Fruit fly (Drosophila melanogaster) whole organism, embryonic: Measurements from ENCODE around the gene CG34310.

ENCODE experiments used
- Adf1 ChIP-seq: fragments of 200-800 bp; sonication (Bioruptor generic); IDR thresholded peaks from 2 replicates; pipeline ENCODE4 v1.3.6; 2022; ENCODE audit warnings: missing biosample characterization, missing genetic modification characterization
- Antp ChIP-seq: fragments of 200-800 bp; sonication (Bioruptor generic); optimal IDR thresholded peaks from 3 replicates; lab custom pipeline; 2016; ENCODE audit warnings: missing biosample characterization, missing genetic modification characterization
- Atf6 ChIP-seq: fragments of 200-800 bp; sonication (Bioruptor generic); IDR thresholded peaks from 2 replicates; pipeline ENCODE4 v1.3.6; 2022; ENCODE audit warnings: missing biosample characterization, missing genetic modification characterization
- BEAF-32 ChIP-seq: fragments of 200-800 bp; sonication (Bioruptor generic); optimal IDR thresholded peaks from 3 replicates; lab custom pipeline; 2017; ENCODE audit warnings: missing biosample characterization, missing genetic modification characterization, mild to moderate bottlenecking, moderate library complexity, missing genetic modification reagents
- CG11560 ChIP-seq: fragments of 200-800 bp; sonication (Bioruptor generic); IDR thresholded peaks from 3 replicates; pipeline ENCODE4 v1.3.6; 2022; ENCODE audit warnings: missing biosample characterization, missing genetic modification characterization
- CG12391 ChIP-seq: fragments of 200-800 bp; sonication (Bioruptor generic); optimal IDR thresholded peaks from 3 replicates; lab custom pipeline; 2018; ENCODE audit warnings: missing biosample characterization, mild to moderate bottlenecking, missing genetic modification characterization, moderate library complexity
- CG12744 ChIP-seq: fragments of 200-800 bp; sonication (Bioruptor generic); optimal IDR thresholded peaks from 2 replicates; lab custom pipeline; 2016; ENCODE audit warnings: missing biosample characterization, missing genetic modification characterization
- CG12769 ChIP-seq: fragments of 200-800 bp; sonication (Bioruptor generic); optimal IDR thresholded peaks from 2 replicates; lab custom pipeline; 2019; ENCODE audit warnings: missing biosample characterization, mild to moderate bottlenecking, missing genetic modification characterization, moderate library complexity
- CG12942 ChIP-seq: fragments of 200-800 bp; sonication (Bioruptor generic); optimal IDR thresholded peaks from 3 replicates; lab custom pipeline; 2016; ENCODE audit warnings: missing biosample characterization, missing genetic modification characterization
- CG13287 ChIP-seq: fragments of 200-800 bp; sonication (Bioruptor generic); IDR thresholded peaks from 2 replicates; pipeline ENCODE4 v1.3.6; 2022; ENCODE audit warnings: missing biosample characterization, missing genetic modification characterization; ENCODE audit not compliant: partially characterized antibody
- CG18262 ChIP-seq: fragments of 200-800 bp; optimal IDR thresholded peaks from 3 replicates; lab custom pipeline; 2019; ENCODE audit warnings: missing biosample characterization, mild to moderate bottlenecking, missing genetic modification characterization, moderate library complexity
- CG30403 ChIP-seq: fragments of 200-800 bp; sonication (Bioruptor generic); optimal IDR thresholded peaks from 3 replicates; lab custom pipeline; 2016; ENCODE audit warnings: missing biosample characterization, missing genetic modification characterization
- CG3281 ChIP-seq: fragments of 200-800 bp; sonication (Bioruptor generic); optimal IDR thresholded peaks from 3 replicates; lab custom pipeline; 2017; ENCODE audit warnings: missing biosample characterization, mild to moderate bottlenecking, missing genetic modification characterization
- CG34376 ChIP-seq: fragments of 200-800 bp; sonication (Bioruptor generic); optimal IDR thresholded peaks from 2 replicates; lab custom pipeline; 2018; ENCODE audit warnings: missing biosample characterization, mild to moderate bottlenecking, missing genetic modification characterization
- CG3726 ChIP-seq: fragments of 200-800 bp; sonication (Bioruptor generic); IDR thresholded peaks from 3 replicates; pipeline ENCODE4, ENCODE4 v1.3.6; 2022; ENCODE audit warnings: missing biosample characterization, missing genetic modification characterization
- CG43689 ChIP-seq: fragments of 200-800 bp; sonication (Bioruptor generic); IDR thresholded peaks from 2 replicates; pipeline ENCODE4 v1.3.6; 2022; ENCODE audit warnings: missing biosample characterization, missing genetic modification characterization
- CG6254 ChIP-seq: fragments of 200-800 bp; sonication (Bioruptor generic); optimal IDR thresholded peaks from 3 replicates; lab custom pipeline; 2017; ENCODE audit warnings: mild to moderate bottlenecking, missing biosample characterization, missing genetic modification reagents, missing genetic modification characterization
- CG6791 ChIP-seq: fragments of 200-800 bp; sonication (Bioruptor generic); IDR thresholded peaks from 3 replicates; pipeline ENCODE4 v1.3.6; 2022; ENCODE audit warnings: missing biosample characterization, missing genetic modification characterization; ENCODE audit not compliant: partially characterized antibody
- CG9215 ChIP-seq: fragments of 200-800 bp; sonication (Bioruptor generic); IDR thresholded peaks from 2 replicates; pipeline ENCODE4 v1.3.6; 2022; ENCODE audit warnings: missing biosample characterization, missing genetic modification characterization
- CHES-1-like ChIP-seq: fragments of 200-800 bp; sonication (Bioruptor generic); optimal IDR thresholded peaks from 2 replicates; lab custom pipeline; 2016; ENCODE audit warnings: missing biosample characterization, missing genetic modification characterization
- Dp ChIP-seq: fragments of 200-800 bp; sonication (Bioruptor generic); optimal IDR thresholded peaks from 2 replicates; lab custom pipeline; 2018; ENCODE audit warnings: missing biosample characterization, mild to moderate bottlenecking, missing genetic modification characterization, moderate library complexity
- ERR ChIP-seq: fragments of 200-800 bp; sonication (Bioruptor generic); optimal IDR thresholded peaks from 2 replicates; lab custom pipeline; 2016; ENCODE audit warnings: missing biosample characterization, missing genetic modification characterization
- HmgZ ChIP-seq: fragments of 200-800 bp; sonication (Bioruptor generic); optimal IDR thresholded peaks from 2 replicates; lab custom pipeline; 2018; ENCODE audit warnings: missing biosample characterization, mild to moderate bottlenecking, missing genetic modification characterization
- Lim3 ChIP-seq: fragments of 200-800 bp; sonication (Bioruptor generic); IDR thresholded peaks from 2 replicates; pipeline ENCODE4 v1.3.6; 2022; ENCODE audit warnings: missing biosample characterization, missing genetic modification characterization
- Stat92E ChIP-seq, 3 experiments: fragments of >200 bp in 2 of 3; fragments of 200-800 bp in 1 of 3; sonication (Bioruptor generic) in 1 of 3; optimal IDR thresholded peaks; 2 replicates each; lab custom pipeline; 2017 to 2019; ENCODE audit warnings: missing biosample characterization in 3 of 3, missing genetic modification characterization in 3 of 3, mild to moderate bottlenecking in 1 of 3, moderate library complexity in 1 of 3
- Xrp1 ChIP-seq: fragments of 200-800 bp; sonication (Bioruptor generic); IDR thresholded peaks from 2 replicates; pipeline ENCODE4 v1.3.6; 2022; ENCODE audit warnings: missing biosample characterization, missing genetic modification characterization
- abd-A ChIP-seq: fragments of 200-800 bp; sonication (Bioruptor generic); optimal IDR thresholded peaks from 3 replicates; lab custom pipeline; 2019; ENCODE audit warnings: missing biosample characterization, mild to moderate bottlenecking, missing genetic modification characterization, moderate library complexity
- ase ChIP-seq: fragments of 200-800 bp; sonication (Bioruptor generic); IDR thresholded peaks from 3 replicates; pipeline ENCODE4 v1.3.6; 2022; ENCODE audit warnings: missing biosample characterization, missing genetic modification characterization
- bbx ChIP-seq: fragments of 200-800 bp; sonication (Bioruptor generic); IDR thresholded peaks from 2 replicates; pipeline ENCODE4 v1.3.6; 2022; ENCODE audit warnings: missing biosample characterization, missing genetic modification characterization; ENCODE audit not compliant: partially characterized antibody
- btn ChIP-seq: fragments of 200-800 bp; sonication (Bioruptor generic); optimal IDR thresholded peaks from 2 replicates; lab custom pipeline; 2016; ENCODE audit warnings: missing biosample characterization, missing genetic modification characterization
- dati ChIP-seq: fragments of 200-800 bp; sonication (Bioruptor generic); IDR thresholded peaks from 2 replicates; pipeline ENCODE4 v1.3.6; 2022; ENCODE audit warnings: missing biosample characterization, missing genetic modification characterization
- dimm ChIP-seq: fragments of 200-800 bp; sonication (Bioruptor generic); IDR thresholded peaks from 2 replicates; pipeline ENCODE4 v1.3.6; 2022; ENCODE audit warnings: missing biosample characterization, missing genetic modification characterization
- fd3F ChIP-seq: fragments of 200-800 bp; sonication (Bioruptor generic); optimal IDR thresholded peaks from 2 replicates; lab custom pipeline; 2018; ENCODE audit warnings: missing biosample characterization, mild to moderate bottlenecking, missing genetic modification characterization, moderate library complexity
- fd64A ChIP-seq: fragments of 200-800 bp; sonication (Bioruptor generic); optimal IDR thresholded peaks from 3 replicates; lab custom pipeline; 2018; ENCODE audit warnings: missing biosample characterization, mild to moderate bottlenecking, missing genetic modification characterization
- gro ChIP-seq: fragments of 200-800 bp; sonication (Bioruptor generic); optimal IDR thresholded peaks from 2 replicates; lab custom pipeline; 2016; ENCODE audit warnings: missing biosample characterization, missing genetic modification characterization
- ind ChIP-seq: fragments of 200-800 bp; sonication (Bioruptor generic); optimal IDR thresholded peaks from 3 replicates; lab custom pipeline; 2016; ENCODE audit warnings: missing biosample characterization, missing genetic modification characterization
- kah ChIP-seq: fragments of 200-800 bp; sonication (Bioruptor generic); optimal IDR thresholded peaks from 2 replicates; lab custom pipeline; 2018; ENCODE audit warnings: missing biosample characterization, mild to moderate bottlenecking, missing genetic modification characterization
- lab ChIP-seq: fragments of 200-800 bp; sonication (Bioruptor generic); optimal IDR thresholded peaks from 3 replicates; lab custom pipeline; 2017; ENCODE audit warnings: missing biosample characterization, missing genetic modification characterization, mild to moderate bottlenecking, moderate library complexity, missing genetic modification reagents
- mam ChIP-seq: fragments of 200-800 bp; sonication (Bioruptor generic); optimal IDR thresholded peaks from 3 replicates; lab custom pipeline; 2016; ENCODE audit warnings: missing biosample characterization, missing genetic modification characterization
- nerfin-1 ChIP-seq: fragments of 200-800 bp; sonication (Bioruptor generic); optimal IDR thresholded peaks from 3 replicates; lab custom pipeline; 2019; ENCODE audit warnings: missing biosample characterization, mild to moderate bottlenecking, missing genetic modification characterization, moderate library complexity
- nerfin-2 ChIP-seq: fragments of 200-800 bp; sonication (Bioruptor generic); IDR thresholded peaks from 2 replicates; pipeline ENCODE4 v1.3.6; 2022; ENCODE audit warnings: missing biosample characterization, missing genetic modification characterization; ENCODE audit not compliant: partially characterized antibody
- nmo ChIP-seq: fragments of 200-800 bp; sonication (Bioruptor generic); optimal IDR thresholded peaks from 2 replicates; lab custom pipeline; 2018; ENCODE audit warnings: missing biosample characterization, mild to moderate bottlenecking, missing genetic modification characterization, moderate library complexity
- pb ChIP-seq: fragments of 200-800 bp; sonication (Bioruptor generic); optimal IDR thresholded peaks from 3 replicates; lab custom pipeline; 2016; ENCODE audit warnings: missing biosample characterization, missing genetic modification characterization
- pros ChIP-seq: fragments of 200-800 bp; sonication (Bioruptor generic); optimal IDR thresholded peaks from 3 replicates; lab custom pipeline; 2019; ENCODE audit warnings: missing biosample characterization, mild to moderate bottlenecking, missing genetic modification characterization, moderate library complexity
- pzg ChIP-seq: fragments of 200-800 bp; sonication (Bioruptor generic); optimal IDR thresholded peaks from 3 replicates; lab custom pipeline; 2018; ENCODE audit warnings: missing biosample characterization, mild to moderate bottlenecking, missing genetic modification characterization, moderate library complexity
- seq ChIP-seq: fragments of 200-800 bp; sonication (Bioruptor generic); IDR thresholded peaks from 2 replicates; pipeline ENCODE4 v1.3.6; 2022; ENCODE audit warnings: missing biosample characterization, missing genetic modification characterization
- sna ChIP-seq: fragments of 200-800 bp; sonication (Bioruptor generic); IDR thresholded peaks from 2 replicates; pipeline ENCODE4 v1.3.6; 2022; ENCODE audit warnings: missing biosample characterization, missing genetic modification characterization; ENCODE audit not compliant: partially characterized antibody
- vvl ChIP-seq: fragments of 200-800 bp; sonication (Bioruptor generic); IDR thresholded peaks from 2 replicates; pipeline ENCODE4 v1.3.6; 2022; ENCODE audit warnings: missing biosample characterization, missing genetic modification characterization

CG34310 gene

DNA sequence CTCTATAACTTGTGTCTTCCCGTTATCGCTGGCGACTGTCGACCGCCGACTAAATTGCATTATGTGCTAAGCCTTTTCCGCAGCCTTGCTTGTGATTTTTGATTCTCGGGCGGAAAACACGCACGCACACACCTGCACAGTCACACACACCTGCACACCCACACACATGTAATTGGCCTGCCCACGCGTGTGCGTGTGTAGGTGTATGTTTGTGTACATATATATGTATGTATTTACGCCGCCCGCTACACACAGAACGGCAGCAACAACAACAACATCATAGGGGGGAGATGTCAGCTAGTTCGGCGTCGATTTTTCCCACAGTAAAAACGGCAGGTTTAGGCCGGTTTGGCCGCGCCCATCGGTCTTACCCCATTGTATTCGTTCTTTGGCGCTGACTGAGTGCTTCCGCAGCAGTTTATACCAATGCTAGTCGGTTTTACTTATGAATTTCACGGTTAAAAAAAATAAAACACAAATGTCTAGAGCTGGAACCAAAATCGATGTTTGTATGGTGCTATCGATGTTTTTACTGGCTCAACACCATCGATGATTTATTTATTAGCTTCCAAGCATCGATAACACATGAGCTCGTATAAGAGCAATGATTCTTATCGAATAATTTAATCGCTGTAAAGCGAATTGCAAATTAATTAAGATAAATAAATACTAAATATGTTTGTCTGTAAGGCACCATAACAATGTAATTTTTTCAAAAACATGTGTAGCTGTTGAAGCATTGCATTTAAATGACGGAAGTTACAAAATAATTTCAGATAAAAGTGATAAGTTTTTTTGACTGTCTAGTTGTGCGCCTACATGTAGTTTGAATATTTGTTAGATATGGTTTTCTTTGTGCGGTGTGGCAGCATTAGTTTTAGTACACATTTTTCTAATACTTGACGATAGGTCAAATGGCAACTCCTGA is 59.6 kb downstream of the CG34310 start, which contains the start of gene homer (continued):
- TF ChIP-seq CG30403 (GFP tag; lab: Kevin White, UChicago) (peak; percentile 23), Lim3 (GFP tag; lab: Robert Waterston, UW) (no peak), fd64A (GFP tag; lab: Kevin White, UChicago) (peak; percentile 48), ind (GFP tag; lab: Kevin White, UChicago) (peak; percentile 16), kah (GFP tag; lab: Kevin White, UChicago) (peak; percentile 75), mam (GFP tag; lab: Kevin White, UChicago) (no peak), Stat92E (GFP tag; optimal IDR thresholded peaks at IDR 0.05; lab: Kevin White, UChicago) (peak in 1 of 3 experiments; percentile 33), CG13287 (GFP tag; lab: Robert Waterston, UW) (peak; percentile 88), Antp (no peak), pb (no peak), pros (GFP tag; lab: Kevin White, UChicago) (peak; percentile 7), abd-A (peak; percentile 1), nerfin-2 (GFP tag; lab: Robert Waterston, UW) (peak; percentile 97), gro (GFP tag; lab: Kevin White, UChicago) (no peak), CG12769 (tag; lab: Kevin White, UChicago) (peak; percentile 8), CG3726 (no peak), CG6254 (GFP tag; lab: Kevin White, UChicago) (no peak), CHES-1-like (GFP tag; lab: Kevin White, UChicago) (peak; percentile 26), CG12744 (no peak), BEAF-32 (peak; percentile 94), pzg (GFP tag; lab: Kevin White, UChicago) (peak; percentile 53), CG34376 (GFP tag; lab: Kevin White, UChicago) (peak; percentile 20), HmgZ (tag; lab: Kevin White, UChicago) (peak; percentile 52), CG12391 (tag; lab: Kevin White, UChicago) (peak; percentile 18), nerfin-1 (tag; lab: Kevin White, UChicago) (peak; percentile 5), dati (GFP tag; lab: Robert Waterston, UW) (no peak), CG9215 (GFP tag; lab: Robert Waterston, UW) (0 out of 2 replicates have a peak, but pooled peaks have one; percentile 26), nmo (GFP tag; lab: Kevin White, UChicago) (peak; percentile 24), seq (GFP tag; lab: Robert Waterston, UW) (no peak), CG12942 (no peak), lab (no peak), Atf6 (GFP tag; lab: Robert Waterston, UW) (no peak), ERR (GFP tag; lab: Kevin White, UChicago) (no peak), CG11560 (tag; lab: Robert Waterston, UW) (peak; percentile 97), CG43689 (GFP tag; lab: Robert Waterston, UW) (no peak), Dp (GFP tag; lab: Kevin White, UChicago) (peak; percentile 62), Xrp1 (GFP tag; lab: Robert Waterston, UW) (peak; percentile 27; the same call in 1 of the 2 replicates), CG6791 (peak; percentile 97), dimm (GFP tag; lab: Robert Waterston, UW) (no peak), CG3281 (GFP tag; lab: Kevin White, UChicago) (no peak), sna (peak; percentile 86; the same call in 1 of the 2 replicates), Adf1 (GFP tag; lab: Robert Waterston, UW) (peak; percentile 46; the same call in 1 of the 2 replicates), fd3F (no peak), vvl (GFP tag; lab: Robert Waterston, UW) (peak; percentile 18; the same call in 1 of the 2 replicates), ase (GFP tag; lab: Robert Waterston, UW) (no peak), CG18262 (tag; lab: Kevin White, UChicago) (peak; percentile 19), bbx (GFP tag; lab: Robert Waterston, UW) (peak; percentile 95), btn (GFP tag; lab: Kevin White, UChicago) (no peak)
